Fruit fly (Drosophila melanogaster) whole organism, embryonic: Measurements from ENCODE around the gene CG14545.

Experiments
- Awh ChIP-seq: fragments of 200-800 bp; sonication (Bioruptor generic); IDR thresholded peaks from 2 replicates; pipeline ENCODE4, ENCODE4 v1.3.6; 2022; ENCODE audit warnings: missing biosample characterization, missing genetic modification characterization
- BtbVII ChIP-seq: fragments of 200-800 bp; sonication (Bioruptor generic); optimal IDR thresholded peaks from 3 replicates; lab custom pipeline; 2017; ENCODE audit warnings: missing biosample characterization, mild to moderate bottlenecking, missing genetic modification characterization
- CG10209 ChIP-seq: fragments of 200-800 bp; sonication (Bioruptor generic); optimal IDR thresholded peaks from 3 replicates; lab custom pipeline; 2017; ENCODE audit warnings: missing biosample characterization, mild to moderate bottlenecking, missing genetic modification characterization, missing genetic modification reagents
- CG10267 ChIP-seq: fragments of 200-800 bp; sonication (Bioruptor generic); optimal IDR thresholded peaks from 2 replicates; lab custom pipeline; 2018; ENCODE audit warnings: missing biosample characterization, mild to moderate bottlenecking, missing genetic modification characterization, moderate library complexity
- CG11504 ChIP-seq: fragments of 200-800 bp; sonication (Bioruptor generic); optimal IDR thresholded peaks from 3 replicates; lab custom pipeline; 2019; ENCODE audit warnings: missing biosample characterization, mild to moderate bottlenecking, missing genetic modification characterization, moderate library complexity
- CG12659 ChIP-seq: fragments of 200-800 bp; sonication (Bioruptor generic); optimal IDR thresholded peaks from 3 replicates; lab custom pipeline; 2017; ENCODE audit warnings: mild to moderate bottlenecking, missing biosample characterization, missing genetic modification reagents, missing genetic modification characterization
- CG13296 ChIP-seq: fragments of 200-800 bp; sonication (Bioruptor generic); optimal IDR thresholded peaks from 3 replicates; lab custom pipeline; 2018; ENCODE audit warnings: missing biosample characterization, mild to moderate bottlenecking, missing genetic modification characterization
- CG13775 ChIP-seq: fragments of 200-800 bp; sonication (Bioruptor generic); optimal IDR thresholded peaks from 3 replicates; lab custom pipeline; 2017; ENCODE audit warnings: missing biosample characterization, mild to moderate bottlenecking, missing genetic modification characterization
- CG14050 ChIP-seq: fragments of 200-800 bp; sonication (Bioruptor generic); IDR thresholded peaks from 3 replicates; pipeline ENCODE4 v1.3.6; 2022; ENCODE audit warnings: missing biosample characterization, missing genetic modification characterization
- CG17328 ChIP-seq: fragments of 200-800 bp; sonication (Bioruptor generic); IDR thresholded peaks from 2 replicates; pipeline ENCODE4 v1.3.6; 2022; ENCODE audit warnings: missing biosample characterization, missing genetic modification characterization
- CG17802 ChIP-seq: fragments of 200-800 bp; sonication (Bioruptor generic); optimal IDR thresholded peaks from 2 replicates; lab custom pipeline; 2018; ENCODE audit warnings: missing biosample characterization, mild to moderate bottlenecking, missing genetic modification characterization, moderate library complexity
- CG18262 ChIP-seq: fragments of 200-800 bp; optimal IDR thresholded peaks from 3 replicates; lab custom pipeline; 2019; ENCODE audit warnings: missing biosample characterization, mild to moderate bottlenecking, missing genetic modification characterization, moderate library complexity
- CG18619 ChIP-seq: fragments of 200-800 bp; sonication (Bioruptor generic); optimal IDR thresholded peaks from 3 replicates; lab custom pipeline; 2017; ENCODE audit warnings: missing biosample characterization, mild to moderate bottlenecking, missing genetic modification characterization
- CG2129 ChIP-seq: fragments of 200-800 bp; sonication (Bioruptor generic); IDR thresholded peaks from 2 replicates; pipeline ENCODE4 v1.3.6; 2022; ENCODE audit warnings: missing biosample characterization, missing genetic modification characterization; ENCODE audit not compliant: partially characterized antibody
- CG30403 ChIP-seq: fragments of 200-800 bp; sonication (Bioruptor generic); optimal IDR thresholded peaks from 3 replicates; lab custom pipeline; 2016; ENCODE audit warnings: missing biosample characterization, missing genetic modification characterization
- CG32767 ChIP-seq: fragments of 200-800 bp; sonication (Bioruptor generic); IDR thresholded peaks from 2 replicates; pipeline ENCODE4 v1.3.6; 2022; ENCODE audit warnings: missing biosample characterization, missing genetic modification characterization
- CG33557 ChIP-seq: fragments of 200-800 bp; sonication (Bioruptor generic); optimal IDR thresholded peaks from 2 replicates; lab custom pipeline; 2019; ENCODE audit warnings: missing biosample characterization, mild to moderate bottlenecking, missing genetic modification characterization, moderate library complexity
- CG6654 ChIP-seq: fragments of 200-800 bp; sonication (Bioruptor generic); optimal IDR thresholded peaks from 2 replicates; lab custom pipeline; 2017; ENCODE audit warnings: missing biosample characterization, mild to moderate bottlenecking, missing genetic modification characterization
- CG6683 ChIP-seq: fragments of 200-800 bp; sonication (Bioruptor generic); optimal IDR thresholded peaks from 2 replicates; lab custom pipeline; 2017; ENCODE audit warnings: missing biosample characterization, mild to moderate bottlenecking, missing genetic modification characterization, missing genetic modification reagents
- CG7928 ChIP-seq: fragments of 200-800 bp; sonication (Bioruptor generic); optimal IDR thresholded peaks from 2 replicates; lab custom pipeline; 2017; ENCODE audit warnings: missing biosample characterization, mild to moderate bottlenecking, missing genetic modification characterization
- E2f1 ChIP-seq: fragments of 200-800 bp; sonication (Bioruptor generic); IDR thresholded peaks from 2 replicates; pipeline ENCODE4 v1.3.6; 2022; ENCODE audit warnings: missing biosample characterization, missing genetic modification characterization
- Fer3 ChIP-seq: fragments of 200-800 bp; sonication (Bioruptor generic); optimal IDR thresholded peaks from 2 replicates; lab custom pipeline; 2018; ENCODE audit warnings: missing biosample characterization, mild to moderate bottlenecking, missing genetic modification characterization, moderate library complexity
- Lim3 ChIP-seq: fragments of 200-800 bp; sonication (Bioruptor generic); IDR thresholded peaks from 2 replicates; pipeline ENCODE4 v1.3.6; 2022; ENCODE audit warnings: missing biosample characterization, missing genetic modification characterization
- Neu2 ChIP-seq: fragments of 200-800 bp; sonication (Bioruptor generic); optimal IDR thresholded peaks from 3 replicates; lab custom pipeline; 2016; ENCODE audit warnings: missing biosample characterization, missing genetic modification characterization, borderline replicate concordance
- Scr ChIP-seq: fragments of 200-800 bp; sonication (Bioruptor generic); IDR thresholded peaks from 2 replicates; pipeline ENCODE4 v1.3.6; 2022; ENCODE audit warnings: missing biosample characterization, missing genetic modification characterization; ENCODE audit not compliant: partially characterized antibody
- Sox102F ChIP-seq: fragments of 200-800 bp; sonication (Bioruptor generic); optimal IDR thresholded peaks from 2 replicates; lab custom pipeline; 2018; ENCODE audit warnings: missing biosample characterization, mild to moderate bottlenecking, missing genetic modification characterization, moderate library complexity
- Trl ChIP-seq, 3 experiments: fragments of >200 bp in 2 of 3; fragments of 200-800 bp in 1 of 3; sonication (Bioruptor generic) in 1 of 3; optimal IDR thresholded peaks; 2 replicates in 1 of 3; 3 replicates in 2 of 3; lab custom pipeline; 2016 to 2017; ENCODE audit warnings: missing biosample characterization in 1 of 3, missing genetic modification characterization in 1 of 3
- abd-A ChIP-seq: fragments of 200-800 bp; sonication (Bioruptor generic); optimal IDR thresholded peaks from 3 replicates; lab custom pipeline; 2019; ENCODE audit warnings: missing biosample characterization, mild to moderate bottlenecking, missing genetic modification characterization, moderate library complexity
- aop ChIP-seq: fragments of 200-800 bp; sonication (Bioruptor generic); IDR thresholded peaks from 2 replicates; pipeline ENCODE4 v1.3.6; 2022; ENCODE audit warnings: missing biosample characterization, missing genetic modification characterization
- ap ChIP-seq: fragments of 200-800 bp; sonication (Bioruptor generic); IDR thresholded peaks from 2 replicates; pipeline ENCODE4 v1.3.6; 2022; ENCODE audit warnings: missing biosample characterization, missing genetic modification characterization
- bcd ChIP-seq: fragments of 200-800 bp; sonication (Bioruptor generic); optimal IDR thresholded peaks from 2 replicates; lab custom pipeline; 2017; ENCODE audit warnings: missing biosample characterization, mild to moderate bottlenecking, missing genetic modification characterization
- cg ChIP-seq: fragments of 200-800 bp; sonication (Bioruptor generic); optimal IDR thresholded peaks from 3 replicates; lab custom pipeline; 2019; ENCODE audit warnings: missing biosample characterization, mild to moderate bottlenecking, missing genetic modification characterization, moderate library complexity
- chn ChIP-seq: fragments of 200-800 bp; sonication (Bioruptor generic); optimal IDR thresholded peaks from 2 replicates; lab custom pipeline; 2016; ENCODE audit warnings: missing biosample characterization, missing genetic modification characterization
- ci ChIP-seq: fragments of 200-800 bp; sonication (Bioruptor generic); IDR thresholded peaks from 3 replicates; pipeline ENCODE4 v1.3.6; 2022; ENCODE audit warnings: missing biosample characterization, missing genetic modification characterization
- crol ChIP-seq: fragments of 200-800 bp; sonication (Bioruptor generic); IDR thresholded peaks from 2 replicates; pipeline ENCODE4 v1.3.6; 2022; ENCODE audit warnings: missing biosample characterization, missing genetic modification characterization
- dm ChIP-seq: fragments of 200-800 bp; sonication (Bioruptor generic); optimal IDR thresholded peaks from 3 replicates; lab custom pipeline; 2016; ENCODE audit warnings: missing biosample characterization, missing genetic modification characterization
- dmrt11E ChIP-seq: fragments of 200-800 bp; sonication (Bioruptor generic); optimal IDR thresholded peaks from 3 replicates; lab custom pipeline; 2018; ENCODE audit warnings: missing biosample characterization, mild to moderate bottlenecking, missing genetic modification characterization, moderate library complexity
- esg ChIP-seq: fragments of 200-800 bp; sonication (Bioruptor generic); conservative IDR thresholded peaks from 2 replicates; pipeline ENCODE4 v1.3.6; 2022; ENCODE audit warnings: missing biosample characterization, missing genetic modification characterization
- gce ChIP-seq: fragments of 200-800 bp; sonication (Bioruptor generic); IDR thresholded peaks from 3 replicates; pipeline ENCODE4 v1.3.6; 2022; ENCODE audit warnings: missing biosample characterization, missing genetic modification characterization
- lola ChIP-seq, 3 experiments: fragments of >200 bp in 2 of 3; fragments of 200-800 bp in 1 of 3; sonication (Bioruptor generic) in 1 of 3; optimal IDR thresholded peaks; 2 replicates each; lab custom pipeline; 2017 to 2019; ENCODE audit warnings: missing biosample characterization in 3 of 3, missing genetic modification characterization in 3 of 3, mild to moderate bottlenecking in 1 of 3, moderate library complexity in 1 of 3
- nerfin-1 ChIP-seq: fragments of 200-800 bp; sonication (Bioruptor generic); optimal IDR thresholded peaks from 3 replicates; lab custom pipeline; 2019; ENCODE audit warnings: missing biosample characterization, mild to moderate bottlenecking, missing genetic modification characterization, moderate library complexity
- prd ChIP-seq, 3 experiments: fragments of >200 bp in 2 of 3; fragments of 200-800 bp in 1 of 3; sonication (Bioruptor generic) in 1 of 3; optimal IDR thresholded peaks in 2 of 3; IDR thresholded peaks in 1 of 3; 2 replicates in 2 of 3; 3 replicates in 1 of 3; pipeline versions ENCODE4 v1.3.6 to Lab custom; 2017 to 2022; ENCODE audit warnings: missing biosample characterization in 1 of 3, missing genetic modification characterization in 1 of 3
- pzg ChIP-seq: fragments of 200-800 bp; sonication (Bioruptor generic); optimal IDR thresholded peaks from 3 replicates; lab custom pipeline; 2018; ENCODE audit warnings: missing biosample characterization, mild to moderate bottlenecking, missing genetic modification characterization, moderate library complexity
- sc ChIP-seq, 3 experiments: fragments of >200 bp in 2 of 3; fragments of 200-800 bp in 1 of 3; sonication (Bioruptor generic) in 1 of 3; optimal IDR thresholded peaks; 2 replicates in 2 of 3; 3 replicates in 1 of 3; lab custom pipeline; 2017; ENCODE audit warnings: mild to moderate bottlenecking in 1 of 3, missing biosample characterization in 1 of 3, missing genetic modification characterization in 1 of 3, missing genetic modification reagents in 1 of 3
- sens ChIP-seq: fragments of 200-800 bp; sonication (Bioruptor generic); peaks from one replicate; lab custom pipeline; 2016; ENCODE audit warnings: missing biosample characterization, missing genetic modification characterization
- zen2 ChIP-seq: fragments of 200-800 bp; sonication (Bioruptor generic); IDR thresholded peaks from 3 replicates; pipeline ENCODE4 v1.3.6; 2022; ENCODE audit warnings: missing biosample characterization, missing genetic modification characterization; ENCODE audit not compliant: partially characterized antibody

The CG14545 gene

dm6 chr3R:25880198-25880970 lies 29.3 kb upstream of the CG14545 start (continued):
- TF ChIP-seq dm (GFP tag; lab: Kevin White, UChicago) (peak; percentile 33), CG6683 (peak; percentile 3), zen2 (GFP tag; lab: Robert Waterston, UW) (no peak), ci (GFP tag; lab: Robert Waterston, UW) (peak; percentile 68), cg (GFP tag; lab: Kevin White, UChicago) (peak; percentile 83), CG17802 (tag; lab: Kevin White, UChicago) (no peak), prd (optimal IDR thresholded peaks at IDR 0.05; lab: Kevin White, UChicago) (no peak), prd (GFP tag; IDR thresholded peaks at IDR 0.05; lab: Robert Waterston, UW) (peak; percentile 49; the same call in 1 of the 3 replicates), Fer3 (tag; lab: Kevin White, UChicago) (peak; percentile 32), CG30403 (GFP tag; lab: Kevin White, UChicago) (peak; percentile 37), CG6654 (GFP tag; lab: Kevin White, UChicago) (peak; percentile 25), bcd (GFP tag; lab: Kevin White, UChicago) (peak; percentile 37), CG2129 (GFP tag; lab: Robert Waterston, UW) (no peak), Awh (peak; percentile 45; the same call in 1 of the 2 replicates), nerfin-1 (tag; lab: Kevin White, UChicago) (no peak), CG12659 (peak; percentile 18), sc (optimal IDR thresholded peaks at IDR 0.05; lab: Kevin White, UChicago) (no peak), sc (GFP tag; optimal IDR thresholded peaks at IDR 0.05; lab: Kevin White, UChicago) (peak; percentile 45), CG13296 (GFP tag; lab: Kevin White, UChicago) (peak; percentile 53), CG18619 (GFP tag; lab: Kevin White, UChicago) (peak; percentile 36), lola (GFP tag; optimal IDR thresholded peaks at IDR 0.05; lab: Kevin White, UChicago) (peak in 1 of 3 experiments; percentile 74), abd-A (tag; lab: Kevin White, UChicago) (peak; percentile 74), E2f1 (peak; percentile 35; the same call in 1 of the 2 replicates), Neu2 (GFP tag; lab: Kevin White, UChicago) (no peak), chn (GFP tag; lab: Kevin White, UChicago) (peak; percentile 28), Scr (GFP tag; lab: Robert Waterston, UW) (no peak), CG11504 (tag; lab: Kevin White, UChicago) (peak; percentile 70), esg (GFP tag; lab: Robert Waterston, UW) (0 out of 2 replicates have a peak, but pooled peaks have one; percentile 20), CG7928 (no peak), dmrt11E (tag; lab: Kevin White, UChicago) (peak; percentile 77), Sox102F (peak; percentile 64), CG32767 (GFP tag; lab: Robert Waterston, UW) (peak; percentile 67; the same call in 1 of the 2 replicates), crol (GFP tag; lab: Robert Waterston, UW) (peak; percentile 92), CG10267 (tag; lab: Kevin White, UChicago) (peak; percentile 57), BtbVII (GFP tag; lab: Kevin White, UChicago) (peak; percentile 33), ap (no peak), Lim3 (GFP tag; lab: Robert Waterston, UW) (no peak), CG17328 (GFP tag; lab: Robert Waterston, UW) (peak; percentile 51), gce (no peak), aop (GFP tag; lab: Robert Waterston, UW) (peak; percentile 76; the same call in 1 of the 2 replicates), CG33557 (GFP tag; lab: Kevin White, UChicago) (peak; percentile 24), Trl (optimal IDR thresholded peaks at IDR 0.05; lab: Kevin White, UChicago) (peak; percentile 43 to 54), Trl (GFP tag; optimal IDR thresholded peaks at IDR 0.05; lab: Kevin White, UChicago) (no peak), CG14050 (GFP tag; lab: Robert Waterston, UW) (no peak), CG13775 (GFP tag; lab: Kevin White, UChicago) (peak; percentile 39), CG10209 (GFP tag; lab: Kevin White, UChicago) (peak; percentile 42), pzg (no peak), CG18262 (tag; lab: Kevin White, UChicago) (peak; percentile 82), sens (peak; percentile 37)
